Worm (Caenorhabditis elegans) whole organism, midembryonic: ENCODE measurements around the gene F22E5.23.
A peak's percentile ranks its signal among the peaks of the same experiment; 100 is the strongest.
"Not testable (repeated sequence)": the region's sequence is repeated elsewhere in the genome, so short reads cannot be mapped to it uniquely, and the experiment has no call there.

Source experiments
- T22C8.4 ChIP-seq: fragments of 200-800 bp; sonication (Bioruptor generic); IDR thresholded peaks from 2 replicates; pipeline ENCODE4 v1.3.6; 2022; ENCODE audit warnings: missing genetic modification characterization, missing compliant biosample characterization
- cog-1 ChIP-seq: sonication (generic microtip); optimal IDR thresholded peaks from 2 replicates; lab custom pipeline; 2016; ENCODE audit warnings: missing genetic modification characterization, missing compliant biosample characterization
- flt-1 ChIP-seq: fragments of 200-800 bp; sonication (Bioruptor generic); IDR thresholded peaks from 2 replicates; pipeline ENCODE4 v1.3.6; 2022; ENCODE audit warnings: missing genetic modification characterization, missing compliant biosample characterization
- klf-2 ChIP-seq: fragments of 200-800 bp; sonication (Bioruptor generic); conservative IDR thresholded peaks from 2 replicates; pipeline ENCODE4 v1.3.6; 2022; ENCODE audit warnings: missing genetic modification reagents, missing genetic modification characterization, missing compliant biosample characterization
- med-1 ChIP-seq: sonication (generic microtip); optimal IDR thresholded peaks from 2 replicates; lab custom pipeline; 2017; ENCODE audit warnings: missing genetic modification characterization, mild to moderate bottlenecking, missing compliant biosample characterization, antibody characterized with exemption, missing genetic modification reagents; ENCODE audit not compliant: insufficient read depth
- ref-1 ChIP-seq: fragments of 200-800 bp; sonication (Bioruptor generic); conservative IDR thresholded peaks from 2 replicates; pipeline ENCODE4 v1.3.6; 2022; ENCODE audit warnings: missing genetic modification reagents, missing genetic modification characterization, missing compliant biosample characterization
- tab-1 ChIP-seq: fragments of 200-800 bp; sonication (Bioruptor generic); IDR thresholded peaks from 2 replicates; pipeline ENCODE4 v1.3.6; 2022; ENCODE audit warnings: missing genetic modification characterization, missing compliant biosample characterization
- ztf-23 ChIP-seq: fragments of 200-800 bp; sonication (Bioruptor generic); IDR thresholded peaks from 2 replicates; pipeline ENCODE4 v1.3.6; 2022; ENCODE audit warnings: missing genetic modification reagents, missing genetic modification characterization, missing compliant biosample characterization
- ztf-29 ChIP-seq: fragments of 200-800 bp; sonication (Bioruptor generic); IDR thresholded peaks from 2 replicates; pipeline ENCODE4 v1.3.6; 2022; ENCODE audit warnings: missing genetic modification reagents, missing genetic modification characterization, missing compliant biosample characterization

F22E5.23 gene

DNA sequence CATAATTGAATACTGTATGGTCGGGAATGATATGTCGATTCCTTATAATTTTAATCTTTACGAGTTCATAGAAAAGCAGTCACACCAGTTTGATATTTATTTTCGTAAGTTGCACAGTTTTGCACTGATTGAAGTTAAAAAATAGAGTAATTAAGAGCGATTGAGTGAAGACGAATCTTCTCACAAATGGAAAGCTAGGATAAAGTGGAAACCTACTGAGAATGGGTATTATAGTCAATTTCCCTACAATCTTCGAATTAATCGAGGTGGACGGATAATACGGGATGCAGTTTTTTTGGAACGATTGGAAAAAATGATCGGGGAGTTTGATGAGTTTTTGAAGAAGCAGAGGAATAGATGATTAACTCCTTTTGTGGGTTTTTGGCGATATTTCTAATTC, at the start of gene F22E5.23:
Gene F22E5.23, plus strand, starts transcription at position 301 of the 400 bp plus-strand sequence.
- no peak for TF ChIP-seq tab-1 (GFP tag; lab: Robert Waterston, UW)
- TF ChIP-seq ztf-29 (GFP tag; lab: Robert Waterston, UW): no peak
- no peak for TF ChIP-seq T22C8.4 (GFP tag; lab: Robert Waterston, UW)
- no peak for TF ChIP-seq flt-1 (GFP tag; lab: Robert Waterston, UW)

DNA sequence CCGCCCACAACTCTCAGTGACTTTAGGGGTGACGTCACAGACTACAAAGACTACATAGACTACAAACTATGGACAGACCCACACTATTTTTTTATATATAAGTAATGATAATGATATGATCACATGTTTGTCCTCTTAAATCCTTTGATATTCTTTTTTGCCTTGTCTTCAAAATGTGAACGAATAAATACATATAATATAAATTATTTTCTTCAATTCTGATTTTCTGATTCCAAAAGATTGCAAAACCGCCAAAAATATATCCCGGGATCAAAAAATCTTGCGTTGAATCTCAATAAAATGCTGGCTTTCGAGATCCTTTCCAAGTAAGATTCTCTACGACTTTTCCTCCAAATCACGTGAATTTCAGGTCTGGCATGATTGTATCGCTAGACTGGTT, 40.9 kb upstream of the F22E5.23 start, which contains the start of gene F33H12.1:
Gene F33H12.1, plus strand, starts transcription at position 301 of the 400 bp plus-strand sequence.
- TF ChIP-seq med-1 (GFP tag; lab: Kevin White, UChicago); cog-1 (tag; lab: Kevin White, UChicago); ztf-23: not testable (repeated sequence)

DNA sequence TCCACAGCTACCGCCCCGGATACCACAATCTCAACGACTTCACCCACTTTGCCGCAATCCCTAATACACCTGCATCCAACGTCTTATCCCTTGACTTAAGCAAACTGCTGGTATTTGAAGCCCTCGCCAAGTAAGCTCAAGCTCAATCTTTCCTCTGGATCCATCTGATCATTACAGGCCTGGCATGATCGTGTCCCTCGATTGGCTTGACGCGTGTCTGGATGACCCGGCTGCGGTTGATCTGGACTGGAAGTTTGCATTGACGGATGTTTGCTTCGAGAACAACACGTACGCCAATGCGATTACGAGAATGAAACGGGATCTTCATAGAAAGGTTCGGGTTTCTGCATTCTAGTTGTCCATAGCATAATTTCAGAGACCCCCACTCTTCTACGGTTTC, 40.2 kb upstream of the F22E5.23 start:
- TF ChIP-seq cog-1 (tag; lab: Kevin White, UChicago) (no peak), T22C8.4 (GFP tag; lab: Robert Waterston, UW) (no peak), tab-1 (GFP tag; lab: Robert Waterston, UW) (no peak), med-1 (GFP tag; lab: Kevin White, UChicago) (no peak), ref-1 (no peak), ztf-23 (no peak), klf-2 (GFP tag; lab: Robert Waterston, UW) (no peak)

DNA sequence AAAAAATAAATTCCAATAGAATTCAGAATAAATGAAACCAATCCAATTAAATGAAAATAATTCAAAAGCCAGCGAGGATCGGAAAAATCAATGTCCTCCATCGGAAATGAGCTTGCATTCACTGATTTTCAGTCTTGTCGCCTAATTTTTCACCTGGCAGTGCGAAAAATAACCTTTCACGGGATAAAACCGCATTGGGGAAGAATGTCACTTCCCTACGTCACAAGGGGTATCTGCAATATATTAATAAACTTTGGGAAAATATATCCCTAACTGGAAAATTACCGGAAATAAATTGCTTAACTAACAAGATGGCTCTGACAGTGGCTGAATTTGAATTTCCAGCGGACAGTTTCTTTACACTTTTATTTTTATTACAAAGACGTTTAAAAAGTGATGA, 35.8 kb upstream of the F22E5.23 start, which contains the start of gene sri-77:
Gene sri-77, minus strand, starts transcription at position 101 of the 400 bp plus-strand sequence.
- TF ChIP-seq klf-2 (GFP tag; lab: Robert Waterston, UW): no peak

DNA sequence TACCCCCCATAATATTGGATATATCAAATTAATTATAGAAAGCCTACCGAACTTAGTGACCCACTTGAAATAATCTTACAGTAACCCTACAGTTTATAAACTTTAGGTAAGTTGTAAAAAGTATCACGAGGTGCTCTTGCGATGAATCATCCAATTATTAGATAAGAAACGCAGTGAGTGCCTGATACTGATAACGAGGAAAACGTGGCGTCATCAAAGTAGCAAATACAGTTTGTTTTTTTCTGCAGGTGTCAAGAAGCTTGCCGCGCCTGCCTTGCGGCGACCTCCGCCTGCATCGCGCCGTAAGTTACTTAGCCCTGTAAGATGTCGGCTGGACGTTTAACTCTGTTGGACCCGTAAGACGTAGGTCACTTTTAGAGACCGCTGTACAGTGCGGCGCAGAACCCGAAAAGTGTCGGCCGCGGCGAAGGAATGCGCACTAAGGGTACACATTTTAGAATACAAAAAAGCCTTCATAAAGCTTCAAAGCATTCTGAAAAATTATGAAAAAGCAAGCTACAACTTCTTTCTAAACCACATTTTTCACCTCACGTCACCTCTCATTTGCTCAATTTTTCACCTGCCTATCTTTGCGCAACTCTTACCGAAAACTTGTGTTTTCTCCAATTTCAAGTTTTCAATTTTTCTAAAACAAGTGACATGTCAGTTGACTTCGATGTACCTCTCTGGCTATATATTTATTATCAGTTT, 30.7 kb upstream of the F22E5.23 start, which contains the start of gene sri-38:
Gene sri-38, plus strand, starts transcription at position 661 of the 711 bp plus-strand sequence.
- TF ChIP-seq klf-2 (GFP tag; lab: Robert Waterston, UW) (no peak), flt-1 (GFP tag; lab: Robert Waterston, UW) (no peak), med-1 (GFP tag; lab: Kevin White, UChicago) (no peak), T22C8.4 (GFP tag; lab: Robert Waterston, UW) (no peak), tab-1 (GFP tag; lab: Robert Waterston, UW) (no peak), cog-1 (tag; lab: Kevin White, UChicago) (no peak), ztf-29 (GFP tag; lab: Robert Waterston, UW) (no peak), ztf-23 (no peak), ref-1 (no peak)

DNA sequence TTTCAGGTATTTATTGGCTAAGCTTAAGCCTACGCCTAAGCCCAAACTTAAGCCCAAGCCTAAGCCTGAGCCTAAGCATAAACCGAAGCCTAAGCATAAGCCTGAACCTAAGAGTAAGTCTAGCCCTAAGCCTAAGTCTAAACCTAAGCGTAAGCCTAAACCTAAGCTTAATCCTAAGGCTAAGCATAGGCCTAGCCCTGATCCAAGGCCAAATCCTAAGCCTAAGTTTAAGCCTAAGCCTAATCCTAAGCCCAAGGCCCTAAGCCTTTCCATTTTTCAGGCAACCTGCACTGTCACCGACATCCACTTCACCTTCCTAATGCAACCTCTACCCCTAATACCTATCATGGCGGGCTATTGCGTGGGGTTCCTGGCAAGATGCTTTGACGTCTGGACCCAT, 30.1 kb upstream of the F22E5.23 start:
- TF ChIP-seq med-1 (GFP tag; lab: Kevin White, UChicago) (no peak), ztf-29 (GFP tag; lab: Robert Waterston, UW) (peak; percentile 38; the same call in 1 of the 2 replicates)

DNA sequence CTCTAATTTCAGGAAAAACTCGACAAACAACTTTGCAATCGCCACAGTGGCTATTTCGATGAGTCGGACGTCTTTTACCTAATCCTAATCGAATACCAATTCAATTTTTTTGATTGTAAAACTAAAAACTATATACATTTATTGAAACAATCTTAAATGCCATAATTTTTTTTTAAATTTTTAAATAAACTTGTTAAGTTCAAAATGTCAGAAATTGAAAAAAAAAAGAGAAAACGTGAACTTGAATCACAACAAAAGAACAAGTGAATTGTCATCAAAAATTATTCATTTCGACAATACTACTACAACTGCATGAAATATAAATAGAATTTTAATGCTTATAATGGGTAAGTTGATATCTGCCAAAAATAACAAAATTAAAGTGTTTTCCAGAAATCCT, 28.8 kb upstream of the F22E5.23 start, which contains the start of gene D2062.13:
Gene D2062.13, plus strand, starts transcription at position 301 of the 400 bp plus-strand sequence.
- not testable (repeated sequence) for TF ChIP-seq ztf-29 (GFP tag; lab: Robert Waterston, UW); med-1 (GFP tag; lab: Kevin White, UChicago); T22C8.4 (GFP tag; lab: Robert Waterston, UW)

DNA sequence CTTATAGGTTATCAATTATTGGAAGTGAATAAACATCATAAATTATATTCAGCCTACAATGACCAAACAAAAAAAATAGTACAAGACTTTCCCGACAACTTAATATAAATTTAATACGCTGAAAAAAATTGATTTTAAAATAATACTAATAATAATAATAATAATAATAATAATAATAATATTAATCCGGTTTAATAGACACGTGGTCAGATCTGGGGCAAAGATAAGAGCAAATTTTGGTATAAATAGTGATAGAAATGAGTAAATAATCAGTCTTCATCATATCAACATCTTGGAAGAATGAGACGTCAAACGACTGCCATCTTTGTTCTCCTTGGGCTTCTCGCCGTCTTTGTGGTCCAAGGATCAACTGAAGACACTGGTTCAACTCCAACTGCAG, 24.4 kb upstream of the F22E5.23 start, which contains the start of gene msrp-5:
Gene msrp-5, plus strand, starts transcription at position 301 of the 400 bp plus-strand sequence.
- TF ChIP-seq med-1 (GFP tag; lab: Kevin White, UChicago); klf-2 (GFP tag; lab: Robert Waterston, UW); flt-1 (GFP tag; lab: Robert Waterston, UW): not testable (repeated sequence)

DNA sequence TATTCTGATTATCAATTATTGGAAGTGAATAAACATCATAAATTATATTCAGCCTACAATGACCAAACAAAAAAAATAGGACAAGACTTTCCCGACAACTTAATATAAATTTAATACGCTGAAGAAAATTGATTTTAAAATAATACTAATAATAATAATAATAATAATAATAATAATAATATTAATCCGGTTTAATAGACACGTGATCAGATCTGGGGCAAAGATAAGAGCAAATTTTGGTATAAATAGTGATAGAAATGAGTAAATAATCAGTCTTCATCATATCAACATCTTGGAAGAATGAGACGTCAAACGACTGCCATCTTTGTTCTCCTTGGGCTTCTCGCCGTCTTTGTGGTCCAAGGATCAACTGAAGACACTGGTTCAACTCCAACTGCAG, 21.9 kb upstream of the F22E5.23 start, which contains the start of gene msrp-6:
Gene msrp-6, plus strand, starts transcription at position 301 of the 400 bp plus-strand sequence.
- TF ChIP-seq flt-1, klf-2, T22C8.4 (GFP tag; lab: Robert Waterston, UW): not testable (repeated sequence)

DNA sequence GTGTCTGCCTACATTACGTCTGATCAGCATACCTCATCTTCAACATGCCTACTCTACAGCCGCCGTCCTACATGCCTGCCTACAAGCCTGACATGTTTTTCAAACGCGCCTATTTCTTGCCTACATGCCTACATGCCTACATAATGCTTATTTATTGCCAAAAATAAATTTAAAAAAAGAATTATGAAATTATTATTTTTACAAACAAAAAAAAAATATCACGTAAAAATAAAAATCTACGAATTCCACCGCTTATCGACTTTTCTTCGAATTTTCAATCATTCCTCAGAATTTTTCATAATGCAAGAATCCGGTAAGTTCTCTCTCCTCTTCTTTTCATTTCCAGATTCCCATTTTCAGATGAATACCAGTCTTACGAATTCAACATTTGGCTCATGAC, 18.6 kb upstream of the F22E5.23 start, which contains the start of gene D2062.5:
Gene D2062.5, plus strand, starts transcription at position 301 of the 400 bp plus-strand sequence.
- TF ChIP-seq cog-1 (tag; lab: Kevin White, UChicago): no peak
- no peak for TF ChIP-seq ref-1
- no peak for TF ChIP-seq klf-2 (GFP tag; lab: Robert Waterston, UW)
- no peak for TF ChIP-seq ztf-29 (GFP tag; lab: Robert Waterston, UW)
- TF ChIP-seq med-1 (GFP tag; lab: Kevin White, UChicago): no peak
- TF ChIP-seq ztf-23: no peak
